Worm (Caenorhabditis elegans) whole organism, L4/young adult: ENCODE results near the gene C04E7.5.

ENCODE experiments used
- dao-5 ChIP-seq: sonication (generic microtip); optimal IDR thresholded peaks from 2 replicates; lab custom pipeline; 2016; ENCODE audit warnings: missing genotype, missing genetic modification characterization, moderate library complexity, missing compliant biosample characterization
- him-1 ChIP-seq: sonication (generic microtip); optimal IDR thresholded peaks from 2 replicates; lab custom pipeline; 2016; ENCODE audit warnings: missing genotype, missing genetic modification reagents, missing genetic modification characterization, missing compliant biosample characterization

- TF ChIP-seq dao-5 (tag; lab: Kevin White, UChicago) (peak; percentile 79), him-1 (tag; lab: Kevin White, UChicago) (peak; percentile 92)
Observed at ce11 chrX:410073-410572, 49.5 kb downstream of the C04E7.5 start.
